Fruit fly (Drosophila melanogaster): Measurements from ENCODE around the gene CG44257.

The CG44257 gene

DNA sequence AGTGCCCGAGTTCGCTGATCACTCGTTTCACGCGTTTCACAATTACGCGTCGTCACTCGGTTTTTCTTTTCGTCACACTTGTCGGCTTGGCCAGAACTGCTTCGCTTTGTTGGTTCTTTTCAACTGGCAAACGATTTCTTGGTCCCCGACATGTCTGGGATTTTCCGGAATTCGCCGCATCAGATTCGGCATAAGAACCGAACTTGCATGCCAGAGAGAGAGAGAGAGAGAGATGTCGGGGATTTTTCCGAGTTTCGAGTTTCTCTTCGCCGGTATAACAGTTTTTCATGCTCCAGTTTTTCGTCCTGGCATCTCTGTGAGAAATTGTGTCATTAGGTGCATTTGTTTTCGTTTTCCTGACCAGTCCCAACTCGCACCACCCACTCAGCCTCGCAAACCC is at the start of gene CG44257, which contains the start of gene beat-IIb:
Gene CG44257 (plus strand): TSS at position 330 of the 400 bp plus-strand sequence.
Gene beat-IIb (minus strand): TSS at position 101 of the 400 bp plus-strand sequence.
- TF ChIP-seq Lpt (GFP tag; optimal IDR thresholded peaks at IDR 0.05) = no peak
- no peak for TF ChIP-seq Sox102F (GFP tag; optimal IDR thresholded peaks at IDR 0.05)
- no peak for TF ChIP-seq CG31627 (GFP tag; optimal IDR thresholded peaks at IDR 0.05)
- TF ChIP-seq CG6854 (GFP tag; optimal IDR thresholded peaks at IDR 0.05) = no peak

DNA sequence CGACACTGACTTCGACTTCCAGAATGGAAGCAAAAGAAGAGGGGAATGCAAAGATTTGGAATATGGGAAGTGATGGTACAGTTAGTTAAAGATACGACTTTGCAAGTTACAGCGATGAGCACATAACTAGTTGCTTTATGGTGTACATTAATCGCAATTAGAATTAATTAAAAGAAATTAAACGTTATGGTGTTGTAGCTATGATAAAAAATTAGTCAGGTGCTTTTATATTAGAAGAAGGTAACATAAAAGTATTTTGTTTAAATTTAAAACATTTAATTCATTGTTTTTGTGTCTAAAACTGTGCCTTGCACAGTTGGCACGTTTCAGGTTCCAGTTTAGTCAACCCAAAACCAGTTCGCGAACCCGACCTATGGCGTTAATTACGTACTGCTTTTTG is 45.2 kb upstream of the CG44257 start:
- peak; percentile 60 for TF ChIP-seq Met (GFP tag; optimal IDR thresholded peaks at IDR 0.05)
- TF ChIP-seq net (GFP tag; optimal IDR thresholded peaks at IDR 0.05) = no peak
- TF ChIP-seq achi (GFP tag; optimal IDR thresholded peaks at IDR 0.05) = peak; percentile 56
- TF ChIP-seq Blimp-1 (GFP tag; optimal IDR thresholded peaks at IDR 0.05) = no peak
- TF ChIP-seq CG6163 (GFP tag; IDR thresholded peaks at IDR 0.05) = no peak
- TF ChIP-seq CG3919 (GFP tag; optimal IDR thresholded peaks at IDR 0.05) = peak; percentile 44
- TF ChIP-seq Ets21C (GFP tag; optimal IDR thresholded peaks at IDR 0.05) = peak; percentile 15
- TF ChIP-seq fkh (GFP tag; optimal IDR thresholded peaks at IDR 0.05) = no peak
- no peak for TF ChIP-seq CG7368 (GFP tag; optimal IDR thresholded peaks at IDR 0.05)
- peak; percentile 56 for TF ChIP-seq cyc (GFP tag; optimal IDR thresholded peaks at IDR 0.05)
- TF ChIP-seq CG32006 (GFP tag; optimal IDR thresholded peaks at IDR 0.05) = peak; percentile 38
- peak; percentile 51; the same call in 1 of the 2 replicates for TF ChIP-seq CG15336 (GFP tag; IDR thresholded peaks at IDR 0.05)
- TF ChIP-seq CG8319 (GFP tag; optimal IDR thresholded peaks at IDR 0.05) = no peak
- TF ChIP-seq Hr39 (GFP tag; optimal IDR thresholded peaks at IDR 0.05) = peak; percentile 33
- TF ChIP-seq CG9139 (GFP tag; optimal IDR thresholded peaks at IDR 0.05) = no peak
- no peak for TF ChIP-seq CG11294 (GFP tag; IDR thresholded peaks at IDR 0.05)
- TF ChIP-seq Smox (GFP tag; optimal IDR thresholded peaks at IDR 0.05) = peak; percentile 44
- TF ChIP-seq fd85E (GFP tag; optimal IDR thresholded peaks at IDR 0.05) = no peak
- no peak for TF ChIP-seq salr (GFP tag; optimal IDR thresholded peaks at IDR 0.05)
- TF ChIP-seq Eip78C (GFP tag) = peak; percentile 89
- TF ChIP-seq pdm3 (GFP tag; optimal IDR thresholded peaks at IDR 0.05) = peak; percentile 46
- TF ChIP-seq CG1621 (tag; optimal IDR thresholded peaks at IDR 0.05) = no peak
- TF ChIP-seq svp (GFP tag) = peak; percentile 71
- TF ChIP-seq vri (GFP tag; optimal IDR thresholded peaks at IDR 0.05) = peak; percentile 37
- TF ChIP-seq CG31627 (GFP tag; optimal IDR thresholded peaks at IDR 0.05) = peak; percentile 52
- no peak for TF ChIP-seq eg (GFP tag; IDR thresholded peaks at IDR 0.05)
- TF ChIP-seq CG3032 (tag; optimal IDR thresholded peaks at IDR 0.05) = no peak
- no peak for TF ChIP-seq Hr38 (GFP tag; optimal IDR thresholded peaks at IDR 0.05)
- peak; percentile 52 for TF ChIP-seq OdsH (GFP tag; optimal IDR thresholded peaks at IDR 0.05)
- peak; percentile 60 for TF ChIP-seq topi (GFP tag; optimal IDR thresholded peaks at IDR 0.05)
- TF ChIP-seq CG6276 (GFP tag; optimal IDR thresholded peaks at IDR 0.05) = no peak
- TF ChIP-seq Sox15 (GFP tag; optimal IDR thresholded peaks at IDR 0.05) = no peak
- TF ChIP-seq CG8632 (GFP tag; optimal IDR thresholded peaks at IDR 0.05) = peak; percentile 38
- TF ChIP-seq Sox14 (GFP tag; optimal IDR thresholded peaks at IDR 0.05) = peak; percentile 40
- peak; percentile 42 for TF ChIP-seq acj6 (GFP tag; optimal IDR thresholded peaks at IDR 0.05)
- TF ChIP-seq Ets96B (tag; optimal IDR thresholded peaks at IDR 0.05) = peak; percentile 28
- peak; percentile 44 for TF ChIP-seq lz (GFP tag; optimal IDR thresholded peaks at IDR 0.05)
- TF ChIP-seq CG16779 (tag; optimal IDR thresholded peaks at IDR 0.05) = no peak
- peak; percentile 38 for TF ChIP-seq Hr4 (GFP tag; optimal IDR thresholded peaks at IDR 0.05)
- TF ChIP-seq fd59A (GFP tag; optimal IDR thresholded peaks at IDR 0.05) = no peak
- no peak for TF ChIP-seq dsx (GFP tag; optimal IDR thresholded peaks at IDR 0.05; ENCODE audit: poor library complexity, severe bottlenecking)
- peak; percentile 45 for TF ChIP-seq CG6792 (GFP tag; optimal IDR thresholded peaks at IDR 0.05)
- TF ChIP-seq CG10631 (GFP tag; optimal IDR thresholded peaks at IDR 0.05) = peak; percentile 20
- TF ChIP-seq CG11762 (GFP tag; optimal IDR thresholded peaks at IDR 0.05; ENCODE audit: insufficient read depth) = no peak
- no peak for TF ChIP-seq CG6808 (GFP tag; optimal IDR thresholded peaks at IDR 0.05)
- no peak for TF ChIP-seq CG6854 (GFP tag; optimal IDR thresholded peaks at IDR 0.05)
- TF ChIP-seq CG11902 (GFP tag; optimal IDR thresholded peaks at IDR 0.05) = peak; percentile 11
- peak; percentile 57 for TF ChIP-seq esn (GFP tag; optimal IDR thresholded peaks at IDR 0.05)

Data from whole organism, prepupa.